Fruit fly (Drosophila melanogaster) S2 (cell line): ENCODE measurements around the gene ND-24.

Experiments used
- CG8478 ChIP-seq: fragments of >200 bp; optimal IDR thresholded peaks from 2 replicates; lab custom pipeline; 2018
- CTCF ChIP-seq, 2 experiments: fragments of >200 bp; optimal IDR thresholded peaks; 2 replicates each; lab custom pipeline; 2018

dm6 chrX:17659119-17659452 lies 27.2 kb downstream of the ND-24 start:
- TF ChIP-seq CG8478 (lab: Kevin White, UChicago), result no peak
- TF ChIP-seq CTCF (optimal IDR thresholded peaks at IDR 0.05; lab: Kevin White, UChicago), result no peak
